Fruit fly (Drosophila melanogaster) whole organism, prepupa: ENCODE data around the gene CG14860.

Source experiments
- CG10631 ChIP-seq: fragments of 200-800 bp; sonication (Bioruptor generic); optimal IDR thresholded peaks from 2 replicates; lab custom pipeline; 2016; ENCODE audit warnings: missing biosample characterization, missing genetic modification characterization
- CG10669 ChIP-seq: fragments of 200-800 bp; sonication (Bioruptor generic); optimal IDR thresholded peaks from 3 replicates; lab custom pipeline; 2018; ENCODE audit warnings: missing biosample characterization, mild to moderate bottlenecking, missing genetic modification characterization, moderate library complexity
- CG11294 ChIP-seq: fragments of 200-800 bp; sonication (Bioruptor generic); IDR thresholded peaks from 2 replicates; pipeline ENCODE4 v1.3.6; 2022; ENCODE audit warnings: missing biosample characterization, missing genetic modification characterization
- CG11762 ChIP-seq: fragments of 200-800 bp; sonication (Bioruptor generic); optimal IDR thresholded peaks from 3 replicates; lab custom pipeline; 2016; ENCODE audit warnings: missing biosample characterization, missing genetic modification characterization; ENCODE audit not compliant: insufficient read depth
- CG11902 ChIP-seq: fragments of 200-800 bp; sonication (Bioruptor generic); optimal IDR thresholded peaks from 3 replicates; lab custom pipeline; 2016; ENCODE audit warnings: missing biosample characterization, missing genetic modification characterization
- CG15336 ChIP-seq: fragments of 200-800 bp; sonication (Bioruptor generic); IDR thresholded peaks from 2 replicates; pipeline ENCODE4 v1.3.6; 2022; ENCODE audit warnings: missing biosample characterization, missing genetic modification characterization
- CG1621 ChIP-seq: fragments of 200-800 bp; sonication (Bioruptor generic); optimal IDR thresholded peaks from 3 replicates; lab custom pipeline; 2018; ENCODE audit warnings: missing biosample characterization, mild to moderate bottlenecking, missing genetic modification characterization
- CG3032 ChIP-seq: fragments of 200-800 bp; optimal IDR thresholded peaks from 2 replicates; lab custom pipeline; 2019; ENCODE audit warnings: missing biosample characterization, mild to moderate bottlenecking, missing genetic modification characterization, moderate library complexity
- CG32006 ChIP-seq: fragments of 200-800 bp; sonication (Bioruptor generic); optimal IDR thresholded peaks from 3 replicates; lab custom pipeline; 2017; ENCODE audit warnings: missing biosample characterization, mild to moderate bottlenecking, missing genetic modification characterization
- CG4318 ChIP-seq: fragments of 200-800 bp; sonication (Bioruptor generic); optimal IDR thresholded peaks from 3 replicates; lab custom pipeline; 2017; ENCODE audit warnings: missing biosample characterization, mild to moderate bottlenecking, missing genetic modification characterization
- CG6163 ChIP-seq: fragments of 200-800 bp; sonication (Bioruptor generic); IDR thresholded peaks from 3 replicates; pipeline ENCODE4 v1.3.6; 2022; ENCODE audit warnings: missing biosample characterization, missing genetic modification characterization
- CG6276 ChIP-seq: fragments of 200-800 bp; sonication (Bioruptor generic); optimal IDR thresholded peaks from 2 replicates; lab custom pipeline; 2017; ENCODE audit warnings: missing biosample characterization, mild to moderate bottlenecking, missing genetic modification characterization
- CG6808 ChIP-seq: fragments of 200-800 bp; sonication (Bioruptor generic); optimal IDR thresholded peaks from 3 replicates; lab custom pipeline; 2017; ENCODE audit warnings: missing biosample characterization, missing genetic modification characterization, mild to moderate bottlenecking, moderate library complexity, missing genetic modification reagents
- CG8119 ChIP-seq: fragments of 200-800 bp; sonication (Bioruptor generic); IDR thresholded peaks from 3 replicates; pipeline ENCODE4 v1.3.6; 2022; ENCODE audit warnings: missing biosample characterization, missing genetic modification characterization
- CG8632 ChIP-seq: fragments of 200-800 bp; sonication (Bioruptor generic); optimal IDR thresholded peaks from 3 replicates; lab custom pipeline; 2016; ENCODE audit warnings: missing biosample characterization, missing genetic modification characterization
- Eip78C ChIP-seq: fragments of 200-800 bp; sonication (Bioruptor generic); peaks from one replicate; lab custom pipeline; 2016; ENCODE audit warnings: missing biosample characterization, missing genetic modification characterization
- Eip93F ChIP-seq: fragments of 200-800 bp; sonication (Bioruptor generic); optimal IDR thresholded peaks from 2 replicates; lab custom pipeline; 2016; ENCODE audit warnings: missing biosample characterization, mild to moderate bottlenecking, missing genetic modification characterization
- Ets21C ChIP-seq: fragments of 200-800 bp; sonication (Bioruptor generic); optimal IDR thresholded peaks from 3 replicates; lab custom pipeline; 2016; ENCODE audit warnings: missing biosample characterization, missing genetic modification characterization
- Ets96B ChIP-seq: fragments of 200-800 bp; optimal IDR thresholded peaks from 2 replicates; lab custom pipeline; 2019; ENCODE audit warnings: missing biosample characterization, mild to moderate bottlenecking, missing genetic modification characterization, moderate library complexity
- Gug ChIP-seq: fragments of 200-800 bp; sonication (Bioruptor generic); IDR thresholded peaks from 2 replicates; pipeline ENCODE4 v1.3.6; 2022; ENCODE audit warnings: missing biosample characterization, missing genetic modification characterization
- Hr38 ChIP-seq: sonication (Bioruptor generic); optimal IDR thresholded peaks from 2 replicates; lab custom pipeline; 2016; ENCODE audit warnings: missing biosample characterization, missing genetic modification characterization
- Hr39 ChIP-seq: fragments of 200-800 bp; sonication (Bioruptor generic); optimal IDR thresholded peaks from 2 replicates; lab custom pipeline; 2016; ENCODE audit warnings: missing biosample characterization, missing genetic modification characterization
- Lpt ChIP-seq: fragments of 200-800 bp; sonication (Bioruptor generic); optimal IDR thresholded peaks from 3 replicates; lab custom pipeline; 2016; ENCODE audit warnings: missing biosample characterization, missing genetic modification characterization
- Smox ChIP-seq: fragments of 200-800 bp; sonication (Bioruptor generic); optimal IDR thresholded peaks from 3 replicates; lab custom pipeline; 2016; ENCODE audit warnings: missing biosample characterization, missing genetic modification characterization
- Sox102F ChIP-seq: fragments of 200-800 bp; sonication (Bioruptor generic); optimal IDR thresholded peaks from 2 replicates; lab custom pipeline; 2016; ENCODE audit warnings: missing biosample characterization, mild to moderate bottlenecking, missing genetic modification characterization
- Sox15 ChIP-seq: fragments of 200-800 bp; sonication (Bioruptor generic); optimal IDR thresholded peaks from 3 replicates; lab custom pipeline; 2016; ENCODE audit warnings: missing biosample characterization, missing genetic modification characterization
- achi ChIP-seq: fragments of 200-800 bp; sonication (Bioruptor generic); optimal IDR thresholded peaks from 3 replicates; lab custom pipeline; 2016; ENCODE audit warnings: missing biosample characterization, missing genetic modification characterization
- acj6 ChIP-seq: fragments of 200-800 bp; sonication (Bioruptor generic); optimal IDR thresholded peaks from 3 replicates; lab custom pipeline; 2016; ENCODE audit warnings: missing biosample characterization, missing genetic modification characterization
- cyc ChIP-seq: fragments of 200-800 bp; sonication (Bioruptor generic); optimal IDR thresholded peaks from 3 replicates; lab custom pipeline; 2016; ENCODE audit warnings: missing biosample characterization, missing genetic modification characterization
- dac ChIP-seq: fragments of 200-800 bp; sonication (Bioruptor generic); optimal IDR thresholded peaks from 2 replicates; lab custom pipeline; 2017; ENCODE audit warnings: missing biosample characterization, mild to moderate bottlenecking, missing genetic modification characterization
- eg ChIP-seq: fragments of 200-800 bp; sonication (Bioruptor generic); IDR thresholded peaks from 3 replicates; pipeline ENCODE4 v1.3.6; 2022; ENCODE audit warnings: missing biosample characterization, missing genetic modification characterization
- esn ChIP-seq: fragments of 200-800 bp; sonication (Bioruptor generic); optimal IDR thresholded peaks from 2 replicates; lab custom pipeline; 2016; ENCODE audit warnings: missing biosample characterization, mild to moderate bottlenecking, missing genetic modification characterization, moderate library complexity
- fd85E ChIP-seq: fragments of 200-800 bp; sonication (Bioruptor generic); optimal IDR thresholded peaks from 3 replicates; lab custom pipeline; 2016; ENCODE audit warnings: missing biosample characterization, missing genetic modification characterization
- fkh ChIP-seq: fragments of 200-800 bp; sonication (Bioruptor generic); optimal IDR thresholded peaks from 3 replicates; lab custom pipeline; 2017; ENCODE audit warnings: missing biosample characterization, mild to moderate bottlenecking, missing genetic modification characterization, moderate library complexity
- net ChIP-seq: fragments of 200-800 bp; sonication (Bioruptor generic); optimal IDR thresholded peaks from 3 replicates; lab custom pipeline; 2016; ENCODE audit warnings: missing biosample characterization, missing genetic modification characterization
- salr ChIP-seq, 2 experiments: fragments of 200-800 bp; sonication (Bioruptor generic); optimal IDR thresholded peaks; 3 replicates each; lab custom pipeline; 2016 to 2018; ENCODE audit warnings: missing biosample characterization in 2 of 2, missing genetic modification characterization in 2 of 2, mild to moderate bottlenecking in 1 of 2
- spab ChIP-seq: fragments of 200-800 bp; sonication (Bioruptor generic); optimal IDR thresholded peaks from 2 replicates; lab custom pipeline; 2017; ENCODE audit warnings: missing biosample characterization, mild to moderate bottlenecking, missing genetic modification characterization, missing genetic modification reagents
- ss ChIP-seq, 2 experiments: fragments of 200-800 bp; sonication (Bioruptor generic); optimal IDR thresholded peaks; 2 replicates in 1 of 2; 3 replicates in 1 of 2; lab custom pipeline; 2017 to 2018; ENCODE audit warnings: mild to moderate bottlenecking in 2 of 2, missing biosample characterization in 2 of 2, missing genetic modification characterization in 2 of 2, moderate library complexity in 1 of 2
- svp ChIP-seq: fragments of 200-800 bp; sonication (Bioruptor generic); peaks from one replicate; lab custom pipeline; 2016; ENCODE audit warnings: missing biosample characterization, missing genetic modification characterization
- topi ChIP-seq: fragments of 200-800 bp; sonication (Bioruptor generic); optimal IDR thresholded peaks from 3 replicates; lab custom pipeline; 2016; ENCODE audit warnings: missing biosample characterization, missing genetic modification characterization
- vri ChIP-seq: fragments of 200-800 bp; sonication (Bioruptor generic); optimal IDR thresholded peaks from 3 replicates; lab custom pipeline; 2016; ENCODE audit warnings: missing biosample characterization, mild to moderate bottlenecking, missing genetic modification characterization

CG14860 gene

DNA sequence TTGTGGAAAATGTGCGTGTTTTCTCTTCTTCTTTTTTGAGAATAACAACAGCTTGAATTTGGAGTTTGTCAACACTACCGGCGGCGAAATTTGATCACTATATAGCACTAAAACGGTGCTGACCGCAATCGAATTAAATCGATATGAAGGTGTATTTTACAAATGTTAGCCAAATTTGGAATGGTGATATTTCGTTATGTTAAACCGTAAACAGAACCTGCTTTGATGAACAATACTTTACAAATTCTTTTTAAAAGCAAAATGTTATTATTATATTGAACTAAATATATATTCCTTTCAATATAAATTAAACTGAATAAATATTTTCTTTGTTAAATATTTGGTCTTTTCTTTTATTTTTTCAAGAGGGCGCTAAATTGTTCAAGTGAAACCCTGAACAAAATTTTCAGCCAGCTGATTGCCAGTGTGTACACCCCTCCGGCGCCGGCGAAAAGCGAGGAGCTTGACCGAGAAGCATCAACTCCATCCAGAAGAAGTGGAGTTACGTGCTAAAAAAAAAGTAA, 8.5 kb upstream of the CG14860 start, which contains the start of the genes Rrp6, CG33331 and CG33332 (continued):
- TF ChIP-seq CG8632 (GFP tag; lab: Kevin White, UChicago) (no peak), achi (no peak), CG3032 (tag; lab: Kevin White, UChicago) (peak; percentile 69), esn (peak; percentile 75), svp (GFP tag; lab: Kevin White, UChicago) (no peak), Sox102F (GFP tag; lab: Kevin White, UChicago) (no peak), Hr39 (GFP tag; lab: Kevin White, UChicago) (no peak), CG15336 (GFP tag; lab: Robert Waterston, UW) (peak; percentile 66), CG11902 (GFP tag; lab: Kevin White, UChicago) (peak; percentile 40), fd85E (no peak)

DNA sequence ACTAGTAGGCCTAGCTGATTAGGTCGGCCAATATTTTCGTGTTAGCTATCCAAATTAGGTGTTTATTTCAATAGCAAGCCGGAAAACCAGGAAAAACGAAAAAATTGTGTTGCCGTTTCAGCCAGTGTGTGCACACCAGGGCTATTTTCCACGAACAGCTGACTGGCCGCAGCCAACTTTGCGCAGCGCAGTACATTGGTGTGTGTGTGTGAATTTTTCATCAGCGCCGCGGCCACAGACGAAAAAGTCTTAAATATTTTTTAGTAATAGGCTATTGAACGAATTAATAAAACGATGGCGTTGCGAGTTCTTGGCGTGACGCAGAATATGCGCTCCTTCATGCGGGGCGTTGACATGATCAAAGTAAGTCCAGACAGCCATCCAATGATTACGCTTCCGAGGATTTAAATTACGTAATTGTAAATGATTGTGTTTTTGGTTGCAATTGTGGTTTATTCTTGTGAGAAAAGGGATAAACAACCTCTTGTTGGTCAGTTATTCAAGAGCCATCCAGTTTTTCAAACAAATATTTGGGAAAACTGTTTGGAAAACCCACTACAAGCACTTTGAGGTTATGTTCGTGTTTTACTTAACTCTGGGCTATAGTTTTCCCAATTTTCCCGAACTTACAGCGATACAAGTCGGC, 4.4 kb upstream of the CG14860 start, which contains the start of the genes CycC and UQCR-C1:
Gene CycC, minus strand, starts transcription at position 142 of the 646 bp plus-strand sequence.
Gene UQCR-C1, plus strand, starts transcription at position 168 of the 646 bp plus-strand sequence.
- no peak for TF ChIP-seq fkh (GFP tag; lab: Kevin White, UChicago)
- TF ChIP-seq vri (GFP tag; lab: Kevin White, UChicago) = peak; percentile 80
- no peak for TF ChIP-seq CG8119 (GFP tag; lab: Robert Waterston, UW)
- TF ChIP-seq CG3032 (tag; lab: Kevin White, UChicago) = no peak
- TF ChIP-seq CG15336 (GFP tag; lab: Robert Waterston, UW) = no peak

DNA sequence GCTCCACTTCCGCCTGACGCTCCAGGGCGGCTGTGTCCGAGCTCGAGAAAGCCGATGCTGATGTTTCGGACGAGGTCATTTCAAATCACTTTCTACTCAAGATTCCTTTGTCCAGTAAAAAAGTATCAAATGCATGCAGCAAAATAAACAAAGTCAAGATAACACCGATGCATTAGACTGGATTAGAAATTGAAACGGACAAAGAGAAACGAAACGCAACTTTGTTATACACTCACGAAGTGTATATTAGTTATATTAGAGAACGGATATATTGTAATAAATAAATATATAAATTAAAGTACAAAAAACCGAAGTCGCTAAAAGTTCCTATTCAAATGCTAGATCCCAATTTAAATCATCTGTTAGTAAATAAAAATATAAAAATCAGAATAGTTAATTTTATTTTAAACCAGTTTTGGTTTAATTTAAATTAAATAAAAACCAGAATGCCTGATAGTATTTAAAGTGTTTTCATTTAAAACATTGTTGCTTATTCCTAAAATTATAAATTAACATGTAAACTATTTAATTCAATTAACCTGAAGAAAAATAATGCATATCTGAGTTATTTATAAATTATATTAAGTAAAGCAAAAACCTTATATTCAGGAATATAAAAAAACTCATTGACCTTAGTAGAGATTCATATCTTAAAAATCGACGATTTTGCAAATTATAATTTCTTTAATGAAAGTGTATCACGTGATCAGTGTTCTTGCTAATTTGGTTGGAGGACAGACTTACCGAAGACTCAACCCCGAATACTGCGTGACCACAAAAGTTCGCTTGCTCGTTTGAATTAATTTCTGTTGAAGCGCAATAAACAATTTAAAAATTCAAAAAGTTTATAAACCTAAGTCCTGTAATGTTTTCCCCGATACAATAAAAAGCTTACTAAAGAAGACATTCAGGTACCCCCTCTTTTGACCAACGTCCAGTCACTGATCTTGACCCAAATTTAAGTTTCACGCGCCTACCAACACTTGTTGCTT, 497 bp upstream of the CG14860 start, which contains the start of gene Dph2:
Gene Dph2, minus strand, starts transcription at position 164 of the 992 bp plus-strand sequence.
- TF ChIP-seq esn (peak; percentile 42), CG15336 (GFP tag; lab: Robert Waterston, UW) (peak; percentile 70; the same call in 1 of the 2 replicates), salr (GFP tag; optimal IDR thresholded peaks at IDR 0.05; lab: Kevin White, UChicago) (no peak), Lpt (peak; percentile 29), CG8119 (GFP tag; lab: Robert Waterston, UW) (peak; percentile 75; the same call in 2 of the 3 replicates), CG11902 (GFP tag; lab: Kevin White, UChicago) (peak; percentile 37), CG10669 (GFP tag; lab: Kevin White, UChicago) (no peak), topi (GFP tag; lab: Kevin White, UChicago) (peak; percentile 45), CG6808 (GFP tag; lab: Kevin White, UChicago) (no peak), Hr38 (GFP tag; lab: Kevin White, UChicago) (no peak), Smox (GFP tag; lab: Kevin White, UChicago) (no peak), spab (GFP tag; lab: Kevin White, UChicago) (no peak), Eip93F (no peak), cyc (GFP tag; lab: Kevin White, UChicago) (peak; percentile 50), CG11762 (GFP tag; lab: Kevin White, UChicago) (peak; percentile 2), dac (GFP tag; lab: Kevin White, UChicago) (no peak), CG4318 (GFP tag; lab: Kevin White, UChicago) (no peak), Ets96B (tag; lab: Kevin White, UChicago) (peak; percentile 35), CG10631 (GFP tag; lab: Kevin White, UChicago) (no peak), fkh (GFP tag; lab: Kevin White, UChicago) (no peak), CG8632 (GFP tag; lab: Kevin White, UChicago) (peak; percentile 14), CG1621 (no peak), Gug (GFP tag; lab: Robert Waterston, UW) (peak; percentile 66; the same call in 1 of the 2 replicates), Eip78C (GFP tag; lab: Kevin White, UChicago) (no peak), CG6163 (GFP tag; lab: Robert Waterston, UW) (peak; percentile 45), net (GFP tag; lab: Kevin White, UChicago) (no peak), CG6276 (no peak), Sox102F (GFP tag; lab: Kevin White, UChicago) (no peak), Hr39 (GFP tag; lab: Kevin White, UChicago) (peak; percentile 72), Ets21C (GFP tag; lab: Kevin White, UChicago) (no peak), achi (no peak), acj6 (GFP tag; lab: Kevin White, UChicago) (no peak), Sox15 (GFP tag; lab: Kevin White, UChicago) (peak; percentile 17), CG32006 (peak; percentile 35), ss (GFP tag; optimal IDR thresholded peaks at IDR 0.05; lab: Kevin White, UChicago) (no peak), CG11294 (GFP tag; lab: Robert Waterston, UW) (0 out of 2 replicates have a peak, but pooled peaks have one; percentile 18), eg (GFP tag; lab: Robert Waterston, UW) (peak; percentile 92)
